Fruit fly (Drosophila melanogaster) whole organism, prepupa: Measurements from ENCODE around the gene CRIF.

Experiments
- Blimp-1 ChIP-seq: fragments of 200-800 bp; sonication (Bioruptor generic); optimal IDR thresholded peaks from 3 replicates; lab custom pipeline; 2017; ENCODE audit warnings: missing biosample characterization, missing genetic modification characterization, mild to moderate bottlenecking, moderate library complexity, missing genetic modification reagents
- CG10631 ChIP-seq: fragments of 200-800 bp; sonication (Bioruptor generic); optimal IDR thresholded peaks from 2 replicates; lab custom pipeline; 2016; ENCODE audit warnings: missing biosample characterization, missing genetic modification characterization
- CG10669 ChIP-seq: fragments of 200-800 bp; sonication (Bioruptor generic); optimal IDR thresholded peaks from 3 replicates; lab custom pipeline; 2018; ENCODE audit warnings: missing biosample characterization, mild to moderate bottlenecking, missing genetic modification characterization, moderate library complexity
- CG11294 ChIP-seq: fragments of 200-800 bp; sonication (Bioruptor generic); IDR thresholded peaks from 2 replicates; pipeline ENCODE4 v1.3.6; 2022; ENCODE audit warnings: missing biosample characterization, missing genetic modification characterization
- CG11902 ChIP-seq: fragments of 200-800 bp; sonication (Bioruptor generic); optimal IDR thresholded peaks from 3 replicates; lab custom pipeline; 2016; ENCODE audit warnings: missing biosample characterization, missing genetic modification characterization
- CG15336 ChIP-seq: fragments of 200-800 bp; sonication (Bioruptor generic); IDR thresholded peaks from 2 replicates; pipeline ENCODE4 v1.3.6; 2022; ENCODE audit warnings: missing biosample characterization, missing genetic modification characterization
- CG1621 ChIP-seq: fragments of 200-800 bp; sonication (Bioruptor generic); optimal IDR thresholded peaks from 3 replicates; lab custom pipeline; 2018; ENCODE audit warnings: missing biosample characterization, mild to moderate bottlenecking, missing genetic modification characterization
- CG16779 ChIP-seq: fragments of 200-800 bp; sonication (Bioruptor generic); optimal IDR thresholded peaks from 3 replicates; lab custom pipeline; 2017; ENCODE audit warnings: missing biosample characterization, mild to moderate bottlenecking, missing genetic modification characterization
- CG3032 ChIP-seq: fragments of 200-800 bp; optimal IDR thresholded peaks from 2 replicates; lab custom pipeline; 2019; ENCODE audit warnings: missing biosample characterization, mild to moderate bottlenecking, missing genetic modification characterization, moderate library complexity
- CG31627 ChIP-seq: fragments of 200-800 bp; sonication (Bioruptor generic); optimal IDR thresholded peaks from 3 replicates; lab custom pipeline; 2016; ENCODE audit warnings: missing biosample characterization, missing genetic modification characterization
- CG32006 ChIP-seq: fragments of 200-800 bp; sonication (Bioruptor generic); optimal IDR thresholded peaks from 3 replicates; lab custom pipeline; 2017; ENCODE audit warnings: missing biosample characterization, mild to moderate bottlenecking, missing genetic modification characterization
- CG3919 ChIP-seq: fragments of 200-800 bp; sonication (Bioruptor generic); optimal IDR thresholded peaks from 3 replicates; lab custom pipeline; 2016; ENCODE audit warnings: missing biosample characterization, missing genetic modification characterization
- CG6163 ChIP-seq: fragments of 200-800 bp; sonication (Bioruptor generic); IDR thresholded peaks from 3 replicates; pipeline ENCODE4 v1.3.6; 2022; ENCODE audit warnings: missing biosample characterization, missing genetic modification characterization
- CG6276 ChIP-seq: fragments of 200-800 bp; sonication (Bioruptor generic); optimal IDR thresholded peaks from 2 replicates; lab custom pipeline; 2017; ENCODE audit warnings: missing biosample characterization, mild to moderate bottlenecking, missing genetic modification characterization
- CG6808 ChIP-seq: fragments of 200-800 bp; sonication (Bioruptor generic); optimal IDR thresholded peaks from 3 replicates; lab custom pipeline; 2017; ENCODE audit warnings: missing biosample characterization, missing genetic modification characterization, mild to moderate bottlenecking, moderate library complexity, missing genetic modification reagents
- CG6854 ChIP-seq: fragments of 200-800 bp; sonication (Bioruptor generic); optimal IDR thresholded peaks from 2 replicates; lab custom pipeline; 2017; ENCODE audit warnings: missing biosample characterization, mild to moderate bottlenecking, missing genetic modification characterization
- CG7368 ChIP-seq: fragments of 200-800 bp; sonication (Bioruptor generic); optimal IDR thresholded peaks from 3 replicates; lab custom pipeline; 2016; ENCODE audit warnings: missing biosample characterization, missing genetic modification characterization
- CG8119 ChIP-seq: fragments of 200-800 bp; sonication (Bioruptor generic); IDR thresholded peaks from 3 replicates; pipeline ENCODE4 v1.3.6; 2022; ENCODE audit warnings: missing biosample characterization, missing genetic modification characterization
- CG8632 ChIP-seq: fragments of 200-800 bp; sonication (Bioruptor generic); optimal IDR thresholded peaks from 3 replicates; lab custom pipeline; 2016; ENCODE audit warnings: missing biosample characterization, missing genetic modification characterization
- CG9139 ChIP-seq: fragments of 200-800 bp; sonication (Bioruptor generic); optimal IDR thresholded peaks from 3 replicates; lab custom pipeline; 2017; ENCODE audit warnings: missing biosample characterization, mild to moderate bottlenecking, missing genetic modification characterization
- Eip75B ChIP-seq: fragments of 200-800 bp; sonication (Bioruptor generic); optimal IDR thresholded peaks from 3 replicates; lab custom pipeline; 2016; ENCODE audit warnings: missing biosample characterization, missing genetic modification characterization
- Eip78C ChIP-seq: fragments of 200-800 bp; sonication (Bioruptor generic); peaks from one replicate; lab custom pipeline; 2016; ENCODE audit warnings: missing biosample characterization, missing genetic modification characterization
- Eip93F ChIP-seq: fragments of 200-800 bp; sonication (Bioruptor generic); optimal IDR thresholded peaks from 2 replicates; lab custom pipeline; 2016; ENCODE audit warnings: missing biosample characterization, mild to moderate bottlenecking, missing genetic modification characterization
- Ets21C ChIP-seq: fragments of 200-800 bp; sonication (Bioruptor generic); optimal IDR thresholded peaks from 3 replicates; lab custom pipeline; 2016; ENCODE audit warnings: missing biosample characterization, missing genetic modification characterization
- Ets96B ChIP-seq: fragments of 200-800 bp; optimal IDR thresholded peaks from 2 replicates; lab custom pipeline; 2019; ENCODE audit warnings: missing biosample characterization, mild to moderate bottlenecking, missing genetic modification characterization, moderate library complexity
- Hr38 ChIP-seq: sonication (Bioruptor generic); optimal IDR thresholded peaks from 2 replicates; lab custom pipeline; 2016; ENCODE audit warnings: missing biosample characterization, missing genetic modification characterization
- Hr39 ChIP-seq: fragments of 200-800 bp; sonication (Bioruptor generic); optimal IDR thresholded peaks from 2 replicates; lab custom pipeline; 2016; ENCODE audit warnings: missing biosample characterization, missing genetic modification characterization
- Hr4 ChIP-seq: fragments of 200-800 bp; sonication (Bioruptor generic); optimal IDR thresholded peaks from 3 replicates; lab custom pipeline; 2016; ENCODE audit warnings: missing biosample characterization, missing genetic modification characterization
- Lpt ChIP-seq: fragments of 200-800 bp; sonication (Bioruptor generic); optimal IDR thresholded peaks from 3 replicates; lab custom pipeline; 2016; ENCODE audit warnings: missing biosample characterization, missing genetic modification characterization
- OdsH ChIP-seq: fragments of 200-800 bp; sonication (Bioruptor generic); optimal IDR thresholded peaks from 3 replicates; lab custom pipeline; 2016; ENCODE audit warnings: missing biosample characterization, missing genetic modification characterization
- Smox ChIP-seq: fragments of 200-800 bp; sonication (Bioruptor generic); optimal IDR thresholded peaks from 3 replicates; lab custom pipeline; 2016; ENCODE audit warnings: missing biosample characterization, missing genetic modification characterization
- Sox102F ChIP-seq: fragments of 200-800 bp; sonication (Bioruptor generic); optimal IDR thresholded peaks from 2 replicates; lab custom pipeline; 2016; ENCODE audit warnings: missing biosample characterization, mild to moderate bottlenecking, missing genetic modification characterization
- Sox14 ChIP-seq: fragments of 200-800 bp; sonication (Bioruptor generic); optimal IDR thresholded peaks from 3 replicates; lab custom pipeline; 2016; ENCODE audit warnings: missing biosample characterization, missing genetic modification characterization
- Sox15 ChIP-seq: fragments of 200-800 bp; sonication (Bioruptor generic); optimal IDR thresholded peaks from 3 replicates; lab custom pipeline; 2016; ENCODE audit warnings: missing biosample characterization, missing genetic modification characterization
- achi ChIP-seq: fragments of 200-800 bp; sonication (Bioruptor generic); optimal IDR thresholded peaks from 3 replicates; lab custom pipeline; 2016; ENCODE audit warnings: missing biosample characterization, missing genetic modification characterization
- acj6 ChIP-seq: fragments of 200-800 bp; sonication (Bioruptor generic); optimal IDR thresholded peaks from 3 replicates; lab custom pipeline; 2016; ENCODE audit warnings: missing biosample characterization, missing genetic modification characterization
- dac ChIP-seq: fragments of 200-800 bp; sonication (Bioruptor generic); optimal IDR thresholded peaks from 2 replicates; lab custom pipeline; 2017; ENCODE audit warnings: missing biosample characterization, mild to moderate bottlenecking, missing genetic modification characterization
- dsx ChIP-seq: fragments of 200-800 bp; optimal IDR thresholded peaks from 3 replicates; lab custom pipeline; 2019; ENCODE audit warnings: missing biosample characterization, mild to moderate bottlenecking, missing genetic modification characterization, moderate library complexity; ENCODE audit not compliant: poor library complexity, severe bottlenecking
- eg ChIP-seq: fragments of 200-800 bp; sonication (Bioruptor generic); IDR thresholded peaks from 3 replicates; pipeline ENCODE4 v1.3.6; 2022; ENCODE audit warnings: missing biosample characterization, missing genetic modification characterization
- esn ChIP-seq: fragments of 200-800 bp; sonication (Bioruptor generic); optimal IDR thresholded peaks from 2 replicates; lab custom pipeline; 2016; ENCODE audit warnings: missing biosample characterization, mild to moderate bottlenecking, missing genetic modification characterization, moderate library complexity
- fd59A ChIP-seq: fragments of 200-800 bp; sonication (Bioruptor generic); optimal IDR thresholded peaks from 2 replicates; lab custom pipeline; 2017; ENCODE audit warnings: missing biosample characterization, mild to moderate bottlenecking, missing genetic modification characterization, missing genetic modification reagents
- fd85E ChIP-seq: fragments of 200-800 bp; sonication (Bioruptor generic); optimal IDR thresholded peaks from 3 replicates; lab custom pipeline; 2016; ENCODE audit warnings: missing biosample characterization, missing genetic modification characterization
- fkh ChIP-seq: fragments of 200-800 bp; sonication (Bioruptor generic); optimal IDR thresholded peaks from 3 replicates; lab custom pipeline; 2017; ENCODE audit warnings: missing biosample characterization, mild to moderate bottlenecking, missing genetic modification characterization, moderate library complexity
- lz ChIP-seq: fragments of 200-800 bp; sonication (Bioruptor generic); optimal IDR thresholded peaks from 3 replicates; lab custom pipeline; 2016; ENCODE audit warnings: missing biosample characterization, missing genetic modification characterization
- net ChIP-seq: fragments of 200-800 bp; sonication (Bioruptor generic); optimal IDR thresholded peaks from 3 replicates; lab custom pipeline; 2016; ENCODE audit warnings: missing biosample characterization, missing genetic modification characterization
- pdm3 ChIP-seq: fragments of 200-800 bp; sonication (Bioruptor generic); optimal IDR thresholded peaks from 3 replicates; lab custom pipeline; 2016; ENCODE audit warnings: missing biosample characterization, missing genetic modification characterization
- salr ChIP-seq, 2 experiments: fragments of 200-800 bp; sonication (Bioruptor generic); optimal IDR thresholded peaks; 3 replicates each; lab custom pipeline; 2016 to 2018; ENCODE audit warnings: missing biosample characterization in 2 of 2, missing genetic modification characterization in 2 of 2, mild to moderate bottlenecking in 1 of 2
- spab ChIP-seq: fragments of 200-800 bp; sonication (Bioruptor generic); optimal IDR thresholded peaks from 2 replicates; lab custom pipeline; 2017; ENCODE audit warnings: missing biosample characterization, mild to moderate bottlenecking, missing genetic modification characterization, missing genetic modification reagents
- ss ChIP-seq, 2 experiments: fragments of 200-800 bp; sonication (Bioruptor generic); optimal IDR thresholded peaks; 2 replicates in 1 of 2; 3 replicates in 1 of 2; lab custom pipeline; 2017 to 2018; ENCODE audit warnings: mild to moderate bottlenecking in 2 of 2, missing biosample characterization in 2 of 2, missing genetic modification characterization in 2 of 2, moderate library complexity in 1 of 2
- svp ChIP-seq: fragments of 200-800 bp; sonication (Bioruptor generic); peaks from one replicate; lab custom pipeline; 2016; ENCODE audit warnings: missing biosample characterization, missing genetic modification characterization
- topi ChIP-seq: fragments of 200-800 bp; sonication (Bioruptor generic); optimal IDR thresholded peaks from 3 replicates; lab custom pipeline; 2016; ENCODE audit warnings: missing biosample characterization, missing genetic modification characterization
- vri ChIP-seq: fragments of 200-800 bp; sonication (Bioruptor generic); optimal IDR thresholded peaks from 3 replicates; lab custom pipeline; 2016; ENCODE audit warnings: missing biosample characterization, mild to moderate bottlenecking, missing genetic modification characterization

Gene CRIF

DNA sequence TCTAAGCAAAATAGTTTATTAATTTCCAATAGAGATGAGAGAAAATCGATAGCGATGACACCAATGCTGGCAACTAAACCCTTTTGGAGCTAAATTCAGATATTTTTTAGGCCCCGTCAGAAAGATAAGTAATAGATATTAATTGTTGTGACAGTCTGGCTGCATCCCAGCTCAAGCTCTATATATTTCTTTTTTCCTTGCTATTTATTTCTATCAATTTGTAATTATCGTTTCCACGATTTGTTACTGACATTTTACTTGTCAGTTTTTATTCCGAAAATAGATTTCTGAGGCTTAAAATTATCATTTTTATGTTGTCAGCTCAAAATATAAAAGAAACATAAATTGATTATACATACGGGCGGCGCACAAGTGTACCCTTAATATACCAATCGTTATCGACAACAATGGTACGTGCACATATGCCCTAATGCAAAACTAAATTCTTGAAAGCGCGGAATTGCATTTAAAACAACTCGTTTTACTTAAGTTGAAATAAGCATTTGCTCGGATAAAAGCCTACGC is at the start of gene CRIF, which contains the start of gene SMC5:
CRIF (minus strand) TSS at position 51 of the 525 bp plus-strand sequence.
SMC5 (plus strand) TSS at position 329 of the 525 bp plus-strand sequence.
- TF ChIP-seq Hr4 (peak; percentile 75), spab (GFP tag; lab: Kevin White, UChicago) (no peak), CG11294 (GFP tag; lab: Robert Waterston, UW) (no peak; the same call in 1 of the 2 replicates), CG8632 (no peak), fd59A (no peak), CG10669 (GFP tag; lab: Kevin White, UChicago) (no peak), CG10631 (GFP tag; lab: Kevin White, UChicago) (peak; percentile 60), CG9139 (GFP tag; lab: Kevin White, UChicago) (no peak), fkh (GFP tag; lab: Kevin White, UChicago) (no peak), Sox15 (GFP tag; lab: Kevin White, UChicago) (peak; percentile 48), dsx (GFP tag; lab: Kevin White, UChicago) (no peak), topi (peak; percentile 62), esn (GFP tag; lab: Kevin White, UChicago) (peak; percentile 71), achi (GFP tag; lab: Kevin White, UChicago) (no peak), Blimp-1 (GFP tag; lab: Kevin White, UChicago) (no peak), CG6854 (GFP tag; lab: Kevin White, UChicago) (no peak), CG6276 (GFP tag; lab: Kevin White, UChicago) (no peak), CG1621 (no peak), CG7368 (GFP tag; lab: Kevin White, UChicago) (no peak), Hr38 (GFP tag; lab: Kevin White, UChicago) (no peak), CG3032 (tag; lab: Kevin White, UChicago) (peak; percentile 60), CG11902 (GFP tag; lab: Kevin White, UChicago) (peak; percentile 18), eg (GFP tag; lab: Robert Waterston, UW) (no peak), CG3919 (GFP tag; lab: Kevin White, UChicago) (no peak), CG15336 (GFP tag; lab: Robert Waterston, UW) (0 out of 2 replicates have a peak, but pooled peaks have one; percentile 16), fd85E (no peak), CG6808 (GFP tag; lab: Kevin White, UChicago) (no peak), lz (peak; percentile 69), acj6 (GFP tag; lab: Kevin White, UChicago) (peak; percentile 63), pdm3 (GFP tag; lab: Kevin White, UChicago) (no peak), CG31627 (GFP tag; lab: Kevin White, UChicago) (peak; percentile 71), salr (GFP tag; optimal IDR thresholded peaks at IDR 0.05; lab: Kevin White, UChicago) (peak in 1 of 2 experiments; percentile 37), Ets21C (GFP tag; lab: Kevin White, UChicago) (peak; percentile 52), Eip75B (no peak), CG6163 (GFP tag; lab: Robert Waterston, UW) (no peak), Sox102F (GFP tag; lab: Kevin White, UChicago) (no peak), Eip78C (no peak), CG8119 (GFP tag; lab: Robert Waterston, UW) (0 out of 3 replicates have a peak, but pooled peaks have one; percentile 47), svp (GFP tag; lab: Kevin White, UChicago) (no peak), Sox14 (GFP tag; lab: Kevin White, UChicago) (no peak), CG32006 (GFP tag; lab: Kevin White, UChicago) (no peak), Eip93F (GFP tag; lab: Kevin White, UChicago) (peak; percentile 51), dac (GFP tag; lab: Kevin White, UChicago) (no peak), Ets96B (no peak), CG16779 (tag; lab: Kevin White, UChicago) (no peak), vri (GFP tag; lab: Kevin White, UChicago) (no peak), net (no peak), Hr39 (GFP tag; lab: Kevin White, UChicago) (no peak), Lpt (no peak), ss (GFP tag; optimal IDR thresholded peaks at IDR 0.05; lab: Kevin White, UChicago) (no peak), Smox (GFP tag; lab: Kevin White, UChicago) (no peak), OdsH (GFP tag; lab: Kevin White, UChicago) (no peak)
